Worm (Caenorhabditis elegans) whole organism, L4/young adult: ENCODE results near the gene F53C3.8.

Experiments used
- W03F9.2 ChIP-seq: fragments of 150-350 bp; optimal IDR thresholded peaks from 2 replicates; lab custom pipeline; 2014; ENCODE audit warnings: missing biosample characterization, missing genetic modification characterization
- him-1 ChIP-seq: sonication (generic microtip); optimal IDR thresholded peaks from 2 replicates; lab custom pipeline; 2016; ENCODE audit warnings: missing genotype, missing genetic modification reagents, missing genetic modification characterization, missing compliant biosample characterization

- TF ChIP-seq him-1 (tag; lab: Kevin White, UChicago) (no peak), W03F9.2 (tag; lab: Kevin White, UChicago) (no peak)
Observed at ce11 chrII:3846028-3846427, 45.2 kb upstream of the F53C3.8 start, which contains the start of gene C17A2.2.
